Worm (Caenorhabditis elegans): Measurements from ENCODE around the gene E02H1.5.
A peak's percentile ranks its signal among the peaks of the same experiment; 100 is the strongest.

E02H1.5 gene

DNA sequence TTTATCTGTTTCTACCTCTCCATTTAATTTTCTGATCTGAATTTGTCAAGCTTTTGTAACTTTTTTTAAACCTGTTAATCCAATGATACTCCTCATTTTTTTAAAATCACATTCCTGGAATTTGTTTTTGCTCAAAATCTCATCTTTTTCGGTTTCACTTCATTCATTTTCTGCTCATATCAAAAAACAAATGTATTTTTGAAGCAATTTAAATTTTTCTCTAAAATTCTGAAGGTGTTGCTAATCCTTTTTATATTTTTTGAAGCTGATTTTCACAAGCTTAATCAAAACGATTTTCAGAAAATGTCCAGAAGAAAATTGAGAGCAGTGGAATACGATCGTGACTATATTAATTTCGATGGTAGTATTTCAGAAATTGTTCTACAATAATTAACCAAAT is at the start of gene E02H1.5:
Gene E02H1.5, plus strand, starts transcription at position 301 of the 400 bp plus-strand sequence.
- TF ChIP-seq R02D3.7 (tag; optimal IDR thresholded peaks at IDR 0.05), result no peak
- no peak for TF ChIP-seq unc-130 (GFP tag; optimal IDR thresholded peaks at IDR 0.05)
- no peak for TF ChIP-seq ztf-11 (tag; optimal IDR thresholded peaks at IDR 0.05)
- TF ChIP-seq dpl-1 (GFP tag; optimal IDR thresholded peaks at IDR 0.05), result no peak
- no peak for TF ChIP-seq F49E8.2 (tag; optimal IDR thresholded peaks at IDR 0.05; ENCODE audit: borderline replicate concordance)
- TF ChIP-seq aha-1 (tag), result no peak
- no peak for TF ChIP-seq zip-2 (tag; optimal IDR thresholded peaks at IDR 0.05)
- no peak for TF ChIP-seq dmd-9 (GFP tag; IDR thresholded peaks at IDR 0.05)
- no peak for TF ChIP-seq daf-16 (GFP tag; optimal IDR thresholded peaks at IDR 0.05)
- no peak for TF ChIP-seq daf-16 (tag; optimal IDR thresholded peaks at IDR 0.05)
- TF ChIP-seq ztf-7 (tag; optimal IDR thresholded peaks at IDR 0.05), result no peak
- no peak for TF ChIP-seq dmd-6 (GFP tag; IDR thresholded peaks at IDR 0.05)
- no peak for TF ChIP-seq lin-38 (GFP tag; IDR thresholded peaks at IDR 0.05)
- no peak for TF ChIP-seq dve-1 (tag; optimal IDR thresholded peaks at IDR 0.05; ENCODE audit: insufficient read depth)

- TF ChIP-seq hlh-30 (tag; optimal IDR thresholded peaks at IDR 0.05; ENCODE audit: insufficient read depth) (no peak), zfp-3 (GFP tag; conservative IDR thresholded peaks at IDR 0.05) (no peak), dpl-1 (GFP tag; optimal IDR thresholded peaks at IDR 0.05) (no peak), nhr-77 (tag; optimal IDR thresholded peaks at IDR 0.05) (no peak), Y48G9A.11 (GFP tag; IDR thresholded peaks at IDR 0.05) (no peak), skn-1 (tag; optimal IDR thresholded peaks at IDR 0.05) (no peak), Y75B8A.6 (GFP tag; IDR thresholded peaks at IDR 0.05) (no peak), nhr-10 (tag; optimal IDR thresholded peaks at IDR 0.05) (no peak), D1046.2 (GFP tag; IDR thresholded peaks at IDR 0.05) (no peak), attf-4 (tag; optimal IDR thresholded peaks at IDR 0.05) (no peak), nhr-25 (tag; optimal IDR thresholded peaks at IDR 0.05; ENCODE audit: borderline replicate concordance, insufficient read depth) (no peak), madf-5 (GFP tag; IDR thresholded peaks at IDR 0.05) (no peak), saeg-2 (GFP tag; IDR thresholded peaks at IDR 0.05) (no peak), fkh-10 (GFP tag; optimal IDR thresholded peaks at IDR 0.05) (no peak)
Observed at ce11 chrII:9550718-9551117, 44.3 kb upstream of the E02H1.5 start, which contains the start of gene sra-6. Gene sra-6, minus strand, starts transcription at chrII:9550818.

DNA sequence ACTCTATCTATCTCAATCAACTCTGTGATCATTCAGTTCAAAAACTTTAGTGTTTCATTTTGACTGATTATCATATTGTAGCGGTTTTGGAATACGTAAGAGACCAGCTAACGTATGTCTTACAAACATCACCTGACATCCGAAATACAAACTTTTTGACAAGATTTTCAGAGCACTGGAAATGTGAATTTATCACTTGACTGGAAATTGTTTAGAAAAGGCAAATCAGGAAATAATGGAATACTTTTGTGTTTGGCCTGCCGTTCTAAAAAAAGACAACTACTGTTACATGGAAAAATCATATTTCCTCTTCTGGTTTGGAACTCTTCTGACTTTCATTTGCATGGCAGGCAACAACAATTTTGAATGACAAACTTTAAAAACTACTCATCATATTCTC is 43.5 kb upstream of the E02H1.5 start, which contains the start of gene F35H8.12:
Gene F35H8.12, plus strand, starts transcription at position 301 of the 400 bp plus-strand sequence.
- TF ChIP-seq nhr-48 (tag; optimal IDR thresholded peaks at IDR 0.05), result no peak
- no peak for TF ChIP-seq spr-3 (GFP tag; optimal IDR thresholded peaks at IDR 0.05)
- TF ChIP-seq tag-97 (GFP tag; IDR thresholded peaks at IDR 0.05), result no peak
- TF ChIP-seq ztf-7 (tag; optimal IDR thresholded peaks at IDR 0.05), result no peak
- no peak for TF ChIP-seq lin-15B (tag; optimal IDR thresholded peaks at IDR 0.05)
- TF ChIP-seq spr-1 (tag; optimal IDR thresholded peaks at IDR 0.05), result no peak
- no peak for TF ChIP-seq F44E2.7 (GFP tag; IDR thresholded peaks at IDR 0.05)
- no peak for TF ChIP-seq dmd-9 (GFP tag; IDR thresholded peaks at IDR 0.05)
- TF ChIP-seq rbr-2 (tag; optimal IDR thresholded peaks at IDR 0.05), result no peak
- TF ChIP-seq ZK546.5 (tag; optimal IDR thresholded peaks at IDR 0.05), result no peak
- TF ChIP-seq jun-1 (tag; optimal IDR thresholded peaks at IDR 0.05), result no peak
- TF ChIP-seq F26F4.8 (GFP tag; conservative IDR thresholded peaks at IDR 0.05), result no peak

DNA sequence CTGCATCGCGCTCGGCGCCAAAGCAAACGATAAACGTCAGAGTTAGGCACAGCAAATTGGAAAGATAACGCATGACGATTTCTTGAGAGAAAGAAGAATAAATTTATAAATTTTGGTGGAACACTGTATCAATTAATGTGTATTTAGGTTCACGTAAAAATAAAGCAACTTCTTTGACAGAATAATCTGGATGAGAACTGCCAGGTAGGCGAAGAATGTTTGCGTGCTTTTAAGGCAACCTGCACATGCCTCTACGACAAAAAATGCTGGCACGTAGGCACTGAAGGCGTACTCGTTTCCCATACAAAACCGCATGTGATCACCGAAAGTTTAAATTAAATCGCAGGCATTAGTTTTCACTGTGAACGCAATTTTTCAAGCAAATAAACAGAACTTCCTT is 41.8 kb upstream of the E02H1.5 start, which contains the start of gene F35H8.1:
Gene F35H8.1, minus strand, starts transcription at position 101 of the 400 bp plus-strand sequence.
- peak in 1 of 2 experiments; percentile 12 for TF ChIP-seq unc-62 (GFP tag; optimal IDR thresholded peaks at IDR 0.05 in 1 of 2)
- no peak for TF ChIP-seq unc-62 (tag; optimal IDR thresholded peaks at IDR 0.05)
- TF ChIP-seq saeg-2 (GFP tag; IDR thresholded peaks at IDR 0.05), result no peak

Data from whole organism, L4 larva.